Fruit fly (Drosophila melanogaster): ENCODE measurements around the gene wek.

wek gene

dm6 chr2L:15768097-15768496 lies at the start of gene wek:
Gene wek (minus strand): TSS chr2L:15768349.
- no peak for TF ChIP-seq noc (tag; optimal IDR thresholded peaks at IDR 0.05)

- TF ChIP-seq noc (tag; optimal IDR thresholded peaks at IDR 0.05) = no peak
Measured at dm6 chr2L:15812041-15812440, 43.9 kb upstream of the wek start, which contains the start of gene CG42876. Gene CG42876 (minus strand): TSS chr2L:15812141.

DNA sequence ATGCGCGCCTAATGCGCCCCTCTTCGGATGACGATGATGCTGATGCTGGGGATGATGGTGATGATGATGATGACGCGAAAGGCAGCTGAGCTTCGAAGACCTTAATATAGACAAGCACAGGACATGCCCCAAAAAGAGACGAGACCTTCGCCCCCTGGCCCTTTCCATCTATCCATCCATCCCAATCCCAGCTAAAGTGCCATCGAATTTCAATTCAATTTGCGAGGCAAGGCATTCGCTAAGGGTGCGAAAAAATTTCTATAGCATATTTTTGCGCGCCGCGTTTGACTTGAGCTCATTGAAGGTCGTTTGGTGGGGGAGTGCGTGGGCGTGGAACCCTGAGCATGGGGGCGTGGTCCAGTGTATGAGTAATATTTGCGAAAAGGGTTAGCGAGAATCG lies 28.2 kb upstream of the wek start:
- TF ChIP-seq noc (tag; optimal IDR thresholded peaks at IDR 0.05) = no peak

DNA sequence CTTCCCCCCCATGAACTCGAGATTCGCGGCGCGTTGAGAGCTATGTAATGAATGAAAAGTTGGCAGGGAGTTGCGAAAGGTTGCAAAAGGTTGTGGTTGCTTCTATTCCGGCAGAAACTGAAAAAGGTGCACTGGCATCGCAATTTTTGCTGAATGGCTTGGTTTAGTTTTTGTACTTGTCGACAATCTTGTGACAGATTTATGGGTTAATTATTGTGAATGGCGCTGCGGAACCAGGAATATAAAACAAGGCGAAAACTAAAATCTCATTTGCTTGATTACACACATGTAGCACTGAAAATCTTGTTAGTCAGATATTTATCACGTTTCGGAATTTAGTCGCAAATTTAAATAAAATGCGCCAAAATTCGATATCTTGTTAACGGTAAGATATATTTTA lies 15.6 kb upstream of the wek start, which contains the start of gene t-Grip91:
Gene t-Grip91 (plus strand): TSS at position 301 of the 400 bp plus-strand sequence.
- no peak for TF ChIP-seq noc (tag; optimal IDR thresholded peaks at IDR 0.05)

dm6 chr2L:15782996-15783395 lies 14.8 kb upstream of the wek start:
- TF ChIP-seq noc (tag; optimal IDR thresholded peaks at IDR 0.05) = no peak

DNA sequence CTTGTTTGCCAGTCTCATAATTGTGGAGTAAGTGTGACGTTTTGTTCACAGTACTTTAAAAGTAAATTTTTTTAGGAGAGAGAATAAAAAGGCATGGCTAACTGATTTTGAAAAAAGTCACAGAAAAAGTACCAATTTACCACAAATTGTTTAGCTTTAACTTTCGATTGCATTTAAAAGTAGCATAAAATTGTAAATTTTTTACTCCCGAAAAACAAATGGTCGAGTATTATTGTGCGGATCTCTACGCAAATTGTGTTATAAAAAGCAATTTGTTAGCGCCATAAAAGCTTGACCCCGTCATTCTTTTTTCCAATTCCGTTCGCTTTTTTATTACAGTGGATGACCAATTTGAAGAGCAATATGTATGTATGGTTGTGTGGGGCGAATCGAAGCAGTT lies 8.6 kb upstream of the wek start, which contains the start of gene CG43760:
Gene CG43760 (minus strand): TSS at position 101 of the 400 bp plus-strand sequence.
- no peak for TF ChIP-seq noc (tag; optimal IDR thresholded peaks at IDR 0.05)

dm6 chr2L:15773013-15773412 lies 4.9 kb upstream of the wek start, which contains the start of gene CG31826:
Gene CG31826 (minus strand): TSS chr2L:15773113.
- no peak for TF ChIP-seq noc (tag; optimal IDR thresholded peaks at IDR 0.05)

- no peak for TF ChIP-seq noc (tag; optimal IDR thresholded peaks at IDR 0.05)
Measured at dm6 chr2L:15770978-15771377, 2.8 kb upstream of the wek start, which contains the start of gene Ku80. Gene Ku80 (minus strand): TSS chr2L:15771159.

dm6 chr2L:15764029-15764428 lies 4.1 kb downstream of the wek start, which contains the start of gene CG3793:
Gene CG3793 (plus strand): TSS chr2L:15764220.
- no peak for TF ChIP-seq noc (tag; optimal IDR thresholded peaks at IDR 0.05)

DNA sequence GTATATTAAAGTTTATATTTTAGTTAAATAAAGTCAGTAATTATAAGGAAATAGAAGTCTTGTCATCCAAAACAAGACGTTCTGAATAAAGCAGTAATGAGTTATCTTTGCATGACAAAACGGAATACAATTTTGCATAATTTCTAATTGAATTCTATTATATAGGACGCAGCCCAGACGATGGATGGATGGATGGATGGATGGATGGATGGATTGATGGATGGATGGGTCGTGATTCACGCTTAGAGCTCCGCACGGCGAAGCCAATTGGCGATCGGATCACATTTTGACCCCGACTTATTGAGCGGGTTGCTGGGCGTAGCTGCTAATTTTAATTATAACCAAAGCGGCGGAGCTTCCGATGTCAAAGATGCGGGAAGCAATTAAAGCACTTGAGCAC lies 4.7 kb downstream of the wek start:
- no peak for TF ChIP-seq noc (tag; optimal IDR thresholded peaks at IDR 0.05)

- TF ChIP-seq noc (tag; optimal IDR thresholded peaks at IDR 0.05) = no peak
Measured at dm6 chr2L:15762466-15762865, 5.7 kb downstream of the wek start, which contains the start of gene Gli. Gene Gli (minus strand): TSS chr2L:15762758.

- peak; percentile 53 for TF ChIP-seq noc (tag; optimal IDR thresholded peaks at IDR 0.05)
Measured at dm6 chr2L:15761409-15762407, 6.4 kb downstream of the wek start.

DNA sequence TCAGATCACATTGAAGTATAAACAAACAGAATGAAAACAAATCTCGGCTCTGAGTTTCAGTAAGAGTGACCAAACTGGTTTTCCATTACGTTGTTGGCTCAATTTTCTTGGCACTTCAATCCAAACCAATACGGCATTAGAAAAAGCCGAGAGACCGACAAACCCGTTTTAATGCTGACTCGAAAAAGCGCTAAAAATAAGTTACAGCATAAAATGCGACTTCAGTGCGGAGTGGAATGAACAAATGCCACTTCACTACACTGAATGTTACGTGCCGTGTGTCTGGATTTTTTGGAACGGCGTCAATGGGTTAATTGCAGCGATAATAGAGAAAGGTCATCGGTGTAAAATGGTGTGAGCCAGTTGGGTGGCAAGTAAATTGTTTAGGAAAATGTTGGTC lies 7.5 kb downstream of the wek start:
- no peak for TF ChIP-seq noc (tag; optimal IDR thresholded peaks at IDR 0.05)

dm6 chr2L:15752096-15752495 lies 16.1 kb downstream of the wek start, which contains the start of gene Mtr4:
Gene Mtr4 (plus strand): TSS chr2L:15752263.
- TF ChIP-seq noc (tag; optimal IDR thresholded peaks at IDR 0.05) = no peak

dm6 chr2L:15751259-15751555 lies 16.9 kb downstream of the wek start:
- TF ChIP-seq noc (tag; optimal IDR thresholded peaks at IDR 0.05) = no peak

DNA sequence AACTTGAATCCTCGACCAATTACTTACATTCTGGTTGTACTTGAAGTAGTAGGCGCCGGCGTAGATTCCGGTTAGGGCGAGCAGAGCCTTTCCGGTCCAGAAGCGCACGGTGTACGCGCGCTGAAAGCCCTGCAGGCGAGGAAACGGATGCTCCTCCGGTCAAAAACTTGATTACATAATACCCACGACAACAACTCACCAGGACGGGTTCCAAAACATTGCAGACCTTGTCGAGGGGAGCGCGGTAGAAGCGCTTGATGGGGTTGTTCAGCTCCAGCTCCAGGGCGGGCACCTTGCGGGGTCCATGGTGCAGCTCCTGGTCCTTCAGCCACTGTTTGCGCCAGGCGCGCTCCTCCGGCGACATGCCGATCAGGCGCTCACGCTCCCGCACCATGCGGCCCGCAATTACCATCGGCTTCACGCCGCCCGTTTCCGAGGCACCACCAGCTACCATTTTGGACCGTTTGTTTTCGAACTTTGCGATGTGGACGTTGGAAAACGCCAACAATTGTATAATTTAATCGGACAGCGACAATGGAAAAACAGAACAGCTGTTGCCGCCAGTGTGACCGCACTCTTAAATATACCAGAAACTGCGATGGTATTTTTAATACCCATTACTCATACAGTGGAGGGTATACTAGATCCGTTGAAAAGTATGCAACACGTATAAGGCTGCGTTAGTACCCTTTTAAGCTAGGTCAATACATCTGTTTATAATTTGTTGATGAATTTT lies 17.5 kb downstream of the wek start, which contains the start of gene ND-B17:
Gene ND-B17 (minus strand): TSS at position 556 of the 736 bp plus-strand sequence.
- no peak for TF ChIP-seq noc (tag; optimal IDR thresholded peaks at IDR 0.05)

Data from whole organism, larva.